Worm (Caenorhabditis elegans) whole organism, late embryonic: ENCODE data around the gene C56A3.5.

Experiments used
- ama-1 ChIP-seq: fragments of 150-350 bp; optimal IDR thresholded peaks from 2 replicates; lab custom pipeline; 2014
- ceh-31 ChIP-seq: sonication (generic microtip); optimal IDR thresholded peaks from 2 replicates; lab custom pipeline; 2016; ENCODE audit warnings: missing genetic modification characterization, missing compliant biosample characterization
- ceh-34 ChIP-seq: sonication (generic microtip); optimal IDR thresholded peaks from 2 replicates; lab custom pipeline; 2016; ENCODE audit warnings: mild to moderate bottlenecking, missing genetic modification characterization, missing compliant biosample characterization
- dve-1 ChIP-seq: sonication (generic microtip); optimal IDR thresholded peaks from 2 replicates; lab custom pipeline; 2017; ENCODE audit warnings: antibody characterized with exemption, mild to moderate bottlenecking, missing genetic modification characterization, missing compliant biosample characterization
- hlh-13 ChIP-seq: fragments of 200-800 bp; sonication (Bioruptor generic); optimal IDR thresholded peaks from 2 replicates; lab custom pipeline; 2018; ENCODE audit warnings: mild to moderate bottlenecking, missing genetic modification characterization, missing compliant biosample characterization
- hlh-15 ChIP-seq: sonication (generic microtip); optimal IDR thresholded peaks from 2 replicates; lab custom pipeline; 2016; ENCODE audit warnings: missing genetic modification characterization, missing compliant biosample characterization
- hlh-30 ChIP-seq: sonication (generic microtip); optimal IDR thresholded peaks from 2 replicates; lab custom pipeline; 2017; ENCODE audit warnings: antibody characterized with exemption, missing genetic modification characterization, missing compliant biosample characterization; ENCODE audit not compliant: insufficient read depth
- lin-11 ChIP-seq: fragments of 200-800 bp; sonication (Bioruptor generic); optimal IDR thresholded peaks from 2 replicates; lab custom pipeline; 2018; ENCODE audit warnings: mild to moderate bottlenecking, missing genetic modification characterization, missing compliant biosample characterization
- nfya-1 ChIP-seq: sonication (generic microtip); optimal IDR thresholded peaks from 2 replicates; lab custom pipeline; 2017; ENCODE audit warnings: missing genetic modification characterization, mild to moderate bottlenecking, missing compliant biosample characterization, antibody characterized with exemption, moderate library complexity
- pha-4 ChIP-seq: fragments of 150-350 bp; optimal IDR thresholded peaks from 2 replicates; lab custom pipeline; 2018; ENCODE audit warnings: missing biosample characterization, missing genetic modification reagents, missing genetic modification characterization
- pqm-1 ChIP-seq: sonication (generic microtip); optimal IDR thresholded peaks from 2 replicates; lab custom pipeline; 2016; ENCODE audit warnings: missing genetic modification characterization, missing compliant biosample characterization
- tbx-2 ChIP-seq: sonication (generic microtip); optimal IDR thresholded peaks from 2 replicates; lab custom pipeline; 2016; ENCODE audit warnings: missing genetic modification characterization, missing compliant biosample characterization
- ztf-16 ChIP-seq: sonication (generic microtip); optimal IDR thresholded peaks from 2 replicates; lab custom pipeline; 2017; ENCODE audit warnings: missing genetic modification characterization, missing compliant biosample characterization

- no peak for TF ChIP-seq pha-4 (tag; lab: Kevin White, UChicago)
- no peak for TF ChIP-seq hlh-13 (GFP tag; lab: Kevin White, UChicago)
- no peak for TF ChIP-seq ama-1 (lab: Kevin White, UChicago)
- TF ChIP-seq nfya-1, result no peak
- TF ChIP-seq ceh-31 (tag; lab: Kevin White, UChicago), result no peak
- TF ChIP-seq hlh-30 (tag; lab: Kevin White, UChicago), result no peak
- no peak for TF ChIP-seq ceh-34 (tag; lab: Kevin White, UChicago)
- no peak for TF ChIP-seq dve-1 (tag; lab: Kevin White, UChicago)
- TF ChIP-seq ztf-16 (tag; lab: Kevin White, UChicago), result no peak
- TF ChIP-seq tbx-2, result no peak
- TF ChIP-seq hlh-15 (tag; lab: Kevin White, UChicago), result no peak
- no peak for TF ChIP-seq pqm-1 (tag; lab: Kevin White, UChicago)
- TF ChIP-seq lin-11, result no peak
Observed at ce11 chrV:13512515-13512914, 39.3 kb upstream of the C56A3.5 start.
